Worm (Caenorhabditis elegans) whole organism, L3 larva: Measurements from ENCODE around the gene cgp-1.

Source experiments
- ZK546.5 ChIP-seq: sonication (generic microtip); optimal IDR thresholded peaks from 2 replicates; lab custom pipeline; 2017; ENCODE audit warnings: missing biosample characterization, missing genetic modification characterization
- aly-2 ChIP-seq: fragments of 150-350 bp; optimal IDR thresholded peaks from 2 replicates; lab custom pipeline; 2014; ENCODE audit warnings: missing biosample characterization, missing genetic modification characterization
- ceh-82 ChIP-seq: fragments of 150-350 bp; optimal IDR thresholded peaks from 2 replicates; lab custom pipeline; 2014; ENCODE audit warnings: missing biosample characterization, missing genetic modification characterization
- elt-1 ChIP-seq: fragments of 150-350 bp; optimal IDR thresholded peaks from 2 replicates; lab custom pipeline; 2014; ENCODE audit warnings: missing biosample characterization, missing genetic modification characterization
- fos-1 ChIP-seq: fragments of 150-350 bp; optimal IDR thresholded peaks from 2 replicates; lab custom pipeline; 2014; ENCODE audit warnings: missing biosample characterization, missing genetic modification characterization
- lin-39 ChIP-seq: fragments of 150-350 bp; optimal IDR thresholded peaks from 2 replicates; lab custom pipeline; 2018; ENCODE audit warnings: missing biosample characterization, missing genetic modification reagents, missing genetic modification characterization
- nhr-11 ChIP-seq: fragments of 150-350 bp; optimal IDR thresholded peaks from 2 replicates; lab custom pipeline; 2014; ENCODE audit warnings: missing biosample characterization, missing genetic modification characterization
- nhr-23 ChIP-seq: fragments of 150-350 bp; optimal IDR thresholded peaks from 2 replicates; lab custom pipeline; 2014; ENCODE audit warnings: missing biosample characterization, missing genetic modification reagents, missing genetic modification characterization
- nhr-77 ChIP-seq: fragments of 150-350 bp; optimal IDR thresholded peaks from 2 replicates; lab custom pipeline; 2014; ENCODE audit warnings: missing biosample characterization, missing genetic modification characterization
- pha-4 ChIP-seq: fragments of 150-350 bp; optimal IDR thresholded peaks from 2 replicates; lab custom pipeline; 2014; ENCODE audit warnings: missing biosample characterization, missing genetic modification reagents, missing genetic modification characterization
- snpc-4 ChIP-seq: fragments of 150-350 bp; optimal IDR thresholded peaks from 2 replicates; lab custom pipeline; 2014; ENCODE audit warnings: missing biosample characterization, missing genetic modification characterization

DNA sequence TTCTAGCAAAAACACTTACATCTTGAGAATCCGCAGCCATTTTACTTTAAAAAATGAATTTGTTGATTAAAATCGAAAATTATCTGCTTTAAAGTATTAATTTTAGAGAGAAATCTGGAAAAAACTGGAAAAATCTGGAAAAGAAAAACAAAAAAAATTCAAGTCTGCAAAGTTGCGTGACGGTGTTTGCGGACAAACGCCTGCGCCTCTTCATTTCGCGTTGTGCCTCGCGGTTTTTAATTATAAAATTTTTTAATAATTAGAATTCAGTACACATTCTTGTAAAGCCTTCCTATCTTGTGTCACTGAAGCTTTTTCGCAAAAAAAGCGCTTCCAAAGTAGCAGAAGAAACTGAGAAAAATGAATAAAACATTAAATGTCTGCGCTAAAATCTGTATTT is 4.0 kb upstream of the cgp-1 start, which contains the start of gene W03F9.1:
- peak; percentile 58 for TF ChIP-seq nhr-23 (tag; lab: Kevin White, UChicago)
- peak; percentile 73 for TF ChIP-seq pha-4 (tag; lab: Kevin White, UChicago)
- no peak for TF ChIP-seq ceh-82 (tag; lab: Kevin White, UChicago)
- TF ChIP-seq aly-2 (tag; lab: Kevin White, UChicago) = no peak
- no peak for TF ChIP-seq fos-1 (tag; lab: Kevin White, UChicago)
- no peak for TF ChIP-seq nhr-11 (tag; lab: Kevin White, UChicago)
- TF ChIP-seq snpc-4 = no peak
- TF ChIP-seq ZK546.5 (tag; lab: Kevin White, UChicago) = no peak
- TF ChIP-seq elt-1 (tag; lab: Kevin White, UChicago) = no peak
- TF ChIP-seq nhr-77 (tag; lab: Kevin White, UChicago) = no peak
- TF ChIP-seq lin-39 = peak; percentile 49
